Fruit fly (Drosophila melanogaster): ENCODE results near the gene stas.

Gene stas

DNA sequence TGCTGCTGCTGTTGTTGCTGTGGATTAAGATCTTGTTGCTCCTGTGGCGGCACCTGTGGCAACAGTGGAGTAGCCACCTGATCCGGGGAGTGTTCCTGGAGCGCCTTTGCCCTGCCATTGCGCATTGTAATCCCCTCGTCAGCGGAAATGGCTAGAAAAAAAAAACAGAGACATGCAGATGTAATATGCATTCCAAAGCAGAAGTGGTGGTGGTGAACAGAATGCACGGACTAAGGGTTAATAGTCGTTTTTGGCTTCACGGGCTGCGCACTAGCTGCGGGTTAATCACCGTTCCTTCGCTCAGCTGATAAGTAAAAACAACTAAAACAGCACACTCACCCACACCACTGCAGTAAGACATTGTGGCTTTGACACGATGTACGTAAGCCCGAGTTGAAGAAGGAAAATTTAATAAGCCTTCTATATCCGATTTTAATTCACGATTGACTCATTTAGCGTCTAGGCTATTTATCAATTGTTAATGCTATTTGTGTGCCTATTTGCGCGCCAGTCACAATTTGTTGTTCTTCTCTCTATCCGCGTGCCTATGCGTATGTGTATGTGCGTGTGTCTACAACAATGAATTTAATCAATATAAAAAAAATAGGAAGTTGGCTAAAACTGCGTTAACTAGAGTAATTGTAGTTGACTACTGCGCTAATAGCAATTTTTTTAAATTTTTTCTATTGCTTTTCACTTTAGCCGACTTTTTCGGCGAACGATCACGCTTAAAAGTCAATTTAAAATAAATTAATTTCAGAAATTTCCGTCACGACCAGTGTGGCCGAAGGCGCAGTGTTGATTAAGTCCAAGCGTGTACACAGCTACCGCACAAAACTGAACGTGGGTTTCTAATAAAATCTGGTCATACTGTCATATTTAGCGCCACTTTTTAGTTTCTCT is at the start of gene stas:
stas (minus strand) TSS at position 806 of the 903 bp plus-strand sequence.
- TF ChIP-seq pan (optimal IDR thresholded peaks at IDR 0.05) (no peak), usp (GFP tag; optimal IDR thresholded peaks at IDR 0.05) (no peak), psq (optimal IDR thresholded peaks at IDR 0.05) (no peak), Dll (optimal IDR thresholded peaks at IDR 0.05) (no peak), CG8478 (optimal IDR thresholded peaks at IDR 0.05) (no peak), EcR (GFP tag; optimal IDR thresholded peaks at IDR 0.05) (no peak)

DNA sequence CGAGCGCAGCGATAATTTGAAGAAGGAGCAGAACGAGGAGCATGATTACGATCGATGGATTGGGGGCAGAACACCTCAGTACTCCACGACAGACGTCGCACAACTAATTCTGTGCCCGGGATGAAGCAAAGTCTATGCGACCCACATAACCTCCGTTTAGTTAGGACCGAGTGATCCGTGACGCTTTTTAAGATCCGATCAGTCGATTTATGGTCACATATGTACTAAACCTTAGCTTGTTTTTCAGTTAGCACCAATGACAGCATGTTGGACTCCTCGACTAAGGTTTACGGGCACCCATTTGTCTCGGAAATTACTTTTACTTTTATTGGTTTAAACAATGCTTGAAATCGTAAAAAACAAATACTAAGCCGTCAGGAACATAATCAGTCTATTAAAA is 44.1 kb upstream of the stas start, which contains the start of gene CG12990:
CG12990 (minus strand) TSS at position 101 of the 400 bp plus-strand sequence.
- TF ChIP-seq Dll (optimal IDR thresholded peaks at IDR 0.05) (no peak), EcR (GFP tag; optimal IDR thresholded peaks at IDR 0.05) (no peak), usp (GFP tag; optimal IDR thresholded peaks at IDR 0.05) (no peak), CG8478 (optimal IDR thresholded peaks at IDR 0.05) (no peak), pan (optimal IDR thresholded peaks at IDR 0.05) (no peak), psq (optimal IDR thresholded peaks at IDR 0.05) (no peak)

DNA sequence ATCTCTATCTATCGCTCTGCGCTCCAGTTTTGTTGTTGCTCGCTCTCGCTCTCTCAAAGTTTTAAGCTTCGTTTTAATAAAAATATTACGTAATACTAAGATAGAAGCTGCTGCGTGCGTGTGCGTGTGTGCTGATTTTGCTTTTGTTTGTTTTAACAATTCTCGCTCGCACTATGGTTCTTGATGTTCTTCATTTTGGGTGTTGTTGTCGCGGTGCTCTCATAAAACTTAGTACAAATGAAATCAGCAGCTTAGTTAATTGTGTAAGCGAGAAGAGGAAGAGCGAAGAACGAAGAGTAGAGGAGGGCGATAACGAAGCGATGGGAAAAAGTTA is 31.4 kb upstream of the stas start:
- TF ChIP-seq EcR (GFP tag; optimal IDR thresholded peaks at IDR 0.05), result no peak
- no peak for TF ChIP-seq Dll (optimal IDR thresholded peaks at IDR 0.05)
- no peak for TF ChIP-seq CG8478 (optimal IDR thresholded peaks at IDR 0.05)
- TF ChIP-seq pan (optimal IDR thresholded peaks at IDR 0.05), result no peak
- TF ChIP-seq usp (GFP tag; optimal IDR thresholded peaks at IDR 0.05), result no peak
- no peak for TF ChIP-seq psq (optimal IDR thresholded peaks at IDR 0.05)

dm6 chrX:17658207-17659118 is 30.8 kb upstream of the stas start:
- TF ChIP-seq EcR (GFP tag; optimal IDR thresholded peaks at IDR 0.05) (no peak), psq (optimal IDR thresholded peaks at IDR 0.05) (no peak), pan (optimal IDR thresholded peaks at IDR 0.05) (no peak), CG8478 (optimal IDR thresholded peaks at IDR 0.05) (no peak), Dll (optimal IDR thresholded peaks at IDR 0.05) (no peak)

DNA sequence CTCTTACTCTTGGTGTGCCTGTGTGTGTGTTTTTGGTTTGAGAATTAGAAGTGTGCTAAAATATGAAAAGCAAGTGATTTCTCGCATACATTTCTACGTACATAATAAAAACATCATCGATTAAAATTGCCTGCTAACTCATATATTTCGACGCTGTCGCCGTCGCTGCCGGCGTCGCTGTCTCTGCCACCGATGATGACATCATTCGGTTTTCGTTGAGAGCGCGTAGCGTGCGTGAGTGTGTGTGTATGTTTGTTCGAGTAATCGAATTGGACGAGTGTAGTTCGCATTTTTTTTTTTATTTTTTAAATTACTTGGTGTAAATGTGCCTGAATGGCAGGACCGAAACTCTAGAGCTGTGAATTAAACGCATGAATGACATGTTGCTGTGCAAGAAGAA is 30.0 kb upstream of the stas start:
- TF ChIP-seq psq (optimal IDR thresholded peaks at IDR 0.05), result no peak
- no peak for TF ChIP-seq CG8478 (optimal IDR thresholded peaks at IDR 0.05)
- no peak for TF ChIP-seq Dll (optimal IDR thresholded peaks at IDR 0.05)
- TF ChIP-seq EcR (GFP tag; optimal IDR thresholded peaks at IDR 0.05), result no peak
- no peak for TF ChIP-seq usp (GFP tag; optimal IDR thresholded peaks at IDR 0.05)
- TF ChIP-seq pan (optimal IDR thresholded peaks at IDR 0.05), result no peak

dm6 chrX:17657050-17657696 is 29.5 kb upstream of the stas start, which contains the start of gene beta-Spec:
beta-Spec (plus strand) TSS chrX:17657372.
- no peak for TF ChIP-seq psq (optimal IDR thresholded peaks at IDR 0.05)
- no peak for TF ChIP-seq EcR (GFP tag; optimal IDR thresholded peaks at IDR 0.05)
- no peak for TF ChIP-seq usp (GFP tag; optimal IDR thresholded peaks at IDR 0.05)
- no peak for TF ChIP-seq pan (optimal IDR thresholded peaks at IDR 0.05)
- TF ChIP-seq Dll (optimal IDR thresholded peaks at IDR 0.05), result no peak
- TF ChIP-seq CG8478 (optimal IDR thresholded peaks at IDR 0.05), result no peak

dm6 chrX:17656501-17656900 is 28.8 kb upstream of the stas start, which contains the start of gene IntS2:
IntS2 (minus strand) TSS chrX:17656818.
- TF ChIP-seq EcR (GFP tag; optimal IDR thresholded peaks at IDR 0.05), result no peak
- TF ChIP-seq Dll (optimal IDR thresholded peaks at IDR 0.05), result no peak
- no peak for TF ChIP-seq pan (optimal IDR thresholded peaks at IDR 0.05)

dm6 chrX:17651998-17652738 is 24.5 kb upstream of the stas start, which contains the start of gene RhoGAPp190:
RhoGAPp190 (minus strand) TSS chrX:17652562.
- TF ChIP-seq Dll (optimal IDR thresholded peaks at IDR 0.05), result peak; percentile 92
- no peak for TF ChIP-seq usp (GFP tag; optimal IDR thresholded peaks at IDR 0.05)
- peak; percentile 54 for TF ChIP-seq CG8478 (optimal IDR thresholded peaks at IDR 0.05)

DNA sequence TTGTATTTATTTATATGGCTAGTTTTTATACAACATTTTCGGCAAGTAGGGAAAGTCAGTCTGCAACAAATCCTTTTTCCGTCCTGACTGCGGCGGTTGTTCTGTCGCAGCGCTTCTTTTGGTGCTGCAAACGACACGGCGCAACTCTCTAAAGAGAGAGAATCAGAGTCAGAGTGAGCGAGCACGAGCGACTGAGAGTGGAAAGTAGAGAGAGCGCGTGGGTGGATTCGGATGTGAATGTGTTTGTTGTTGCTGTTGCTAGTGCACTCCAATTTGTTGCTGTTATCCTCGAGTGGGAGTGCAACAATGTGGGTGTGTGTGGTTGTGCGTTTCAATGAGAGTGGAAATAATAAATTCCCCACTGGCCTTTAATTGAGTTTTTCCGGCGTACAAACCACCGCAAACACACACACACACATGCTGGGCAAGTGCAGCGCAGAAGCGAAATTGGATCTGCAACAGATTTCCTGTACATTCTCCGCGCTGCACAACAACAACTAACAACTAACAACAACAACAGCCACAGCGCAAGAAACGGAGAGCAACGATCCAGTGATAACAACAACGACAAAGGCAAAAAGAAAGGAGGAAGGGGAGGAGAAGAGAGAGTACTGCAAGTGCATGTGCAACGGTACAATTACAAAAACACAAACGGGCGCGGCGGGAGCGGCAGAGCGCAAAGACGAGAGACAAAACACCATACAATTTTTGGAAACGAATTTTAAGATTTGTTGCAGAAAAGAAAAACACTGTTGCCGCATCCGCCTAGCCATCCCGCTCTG is 23.7 kb upstream of the stas start:
- TF ChIP-seq pan (optimal IDR thresholded peaks at IDR 0.05) (no peak), CG8478 (optimal IDR thresholded peaks at IDR 0.05) (peak; percentile 39), usp (GFP tag; optimal IDR thresholded peaks at IDR 0.05) (no peak), Dll (optimal IDR thresholded peaks at IDR 0.05) (no peak), psq (optimal IDR thresholded peaks at IDR 0.05) (no peak), EcR (GFP tag; optimal IDR thresholded peaks at IDR 0.05) (no peak)

dm6 chrX:17640837-17641236 is 13.1 kb upstream of the stas start:
- no peak for TF ChIP-seq psq (optimal IDR thresholded peaks at IDR 0.05)
- TF ChIP-seq Dll (optimal IDR thresholded peaks at IDR 0.05), result no peak
